Worm (Caenorhabditis elegans) whole organism, L3 larva: ENCODE data around the gene ZK816.1.

Source experiments
- aly-2 ChIP-seq: fragments of 150-350 bp; optimal IDR thresholded peaks from 2 replicates; lab custom pipeline; 2014; ENCODE audit warnings: missing biosample characterization, missing genetic modification characterization
- ceh-82 ChIP-seq: fragments of 150-350 bp; optimal IDR thresholded peaks from 2 replicates; lab custom pipeline; 2014; ENCODE audit warnings: missing biosample characterization, missing genetic modification characterization
- hmg-11 ChIP-seq: sonication (generic microtip); optimal IDR thresholded peaks from 2 replicates; lab custom pipeline; 2016; ENCODE audit warnings: missing genetic modification characterization, missing compliant biosample characterization
- jun-1 ChIP-seq: fragments of 150-350 bp; optimal IDR thresholded peaks from 2 replicates; lab custom pipeline; 2014; ENCODE audit warnings: missing biosample characterization, missing genetic modification reagents, missing genetic modification characterization
- lin-39 ChIP-seq: fragments of 150-350 bp; optimal IDR thresholded peaks from 2 replicates; lab custom pipeline; 2018; ENCODE audit warnings: missing biosample characterization, missing genetic modification reagents, missing genetic modification characterization
- nfya-1 ChIP-seq: sonication (generic microtip); optimal IDR thresholded peaks from 2 replicates; lab custom pipeline; 2017; ENCODE audit warnings: missing genetic modification characterization, mild to moderate bottlenecking, missing compliant biosample characterization, antibody characterized with exemption, moderate library complexity; ENCODE audit not compliant: insufficient read depth
- zag-1 ChIP-seq: fragments of 150-350 bp; optimal IDR thresholded peaks from 2 replicates; lab custom pipeline; 2014; ENCODE audit warnings: missing biosample characterization, missing genetic modification characterization

- TF ChIP-seq zag-1 (no peak), aly-2 (no peak), nfya-1 (tag; lab: Kevin White, UChicago) (no peak), hmg-11 (tag; lab: Kevin White, UChicago) (no peak), jun-1 (tag; lab: Kevin White, UChicago) (no peak), ceh-82 (no peak), lin-39 (no peak)
Observed at ce11 chrX:3351526-3351925, at the start of gene ZK816.1.
